Fruit fly (Drosophila melanogaster): ENCODE data around the gene CG13127.

DNA sequence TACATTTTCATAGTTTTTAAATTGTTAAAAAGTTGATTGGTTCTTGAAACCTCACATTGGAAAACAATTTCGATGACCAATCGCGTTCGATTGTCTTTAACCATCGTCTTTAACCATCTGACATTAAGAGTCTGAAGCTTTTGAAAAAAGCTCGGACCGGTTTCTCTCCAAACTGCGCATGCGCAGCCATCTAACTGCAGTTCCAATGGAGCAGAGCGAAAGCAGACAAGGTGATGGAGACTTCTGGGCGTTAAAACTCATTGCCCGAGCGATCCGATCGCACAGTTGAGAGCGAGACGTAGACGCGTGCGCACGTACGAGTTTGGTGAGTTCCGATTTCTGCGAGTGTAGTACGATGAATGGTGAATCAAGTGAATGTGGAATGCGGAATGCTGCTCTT is 5.9 kb downstream of the CG13127 start, which contains the start of gene obst-B:
- TF ChIP-seq CG8478 (optimal IDR thresholded peaks at IDR 0.05) (no peak), CTCF (optimal IDR thresholded peaks at IDR 0.05) (no peak)
